Fruit fly (Drosophila melanogaster): ENCODE data around the gene CG6569.

CG6569 gene

DNA sequence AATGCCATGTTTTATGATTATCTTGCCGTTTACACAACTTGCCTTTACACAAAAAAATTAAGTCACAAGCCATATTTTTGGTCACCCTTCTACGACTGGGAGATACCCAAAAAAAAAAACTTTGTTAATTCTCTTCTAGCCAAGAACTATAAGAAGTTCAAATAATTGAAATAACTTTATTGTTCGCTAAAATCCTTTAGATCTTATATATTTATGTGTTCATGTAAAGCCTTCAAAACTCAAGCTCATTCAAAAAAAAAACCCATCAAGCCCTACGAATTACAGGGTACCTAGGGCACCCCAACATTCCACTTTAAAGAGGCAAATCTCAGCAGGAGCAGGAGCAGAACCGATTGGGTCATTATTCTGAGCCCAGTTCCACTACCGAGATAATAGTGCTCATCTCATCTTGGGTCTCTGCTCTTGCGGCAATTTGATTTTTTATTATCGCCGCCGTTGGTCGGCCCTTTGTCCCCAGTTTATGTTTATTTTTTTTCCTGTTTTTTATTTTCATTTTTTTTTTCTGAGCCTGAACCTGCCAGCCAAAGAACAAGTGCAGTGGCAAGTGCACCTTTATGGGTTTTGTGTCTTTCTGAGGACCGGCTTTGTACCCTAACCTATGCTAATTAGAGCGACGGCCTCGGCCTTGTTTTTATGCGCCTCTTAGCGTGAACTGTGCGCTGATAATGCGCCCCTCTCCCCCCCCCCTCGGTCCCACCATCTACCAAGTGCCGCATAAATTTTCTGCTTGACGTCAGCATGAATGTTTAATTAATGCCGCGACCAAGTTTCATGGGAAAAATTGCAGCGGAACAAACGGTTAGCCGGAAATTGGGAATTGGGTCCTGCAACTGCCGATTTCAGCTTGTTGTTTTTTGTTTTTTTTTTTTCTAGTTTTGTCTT, 26.0 kb downstream of the CG6569 start:
- peak; percentile 69 for TF ChIP-seq CG8159 (tag; optimal IDR thresholded peaks at IDR 0.05)
- TF ChIP-seq rn (GFP tag; IDR thresholded peaks at IDR 0.05), result no peak
- peak; percentile 55 for TF ChIP-seq EcR (GFP tag; optimal IDR thresholded peaks at IDR 0.05)
- peak; percentile 29 for TF ChIP-seq CG15710 (tag; optimal IDR thresholded peaks at IDR 0.05)
- TF ChIP-seq CG14655 (GFP tag; optimal IDR thresholded peaks at IDR 0.05), result no peak
- peak; percentile 16 for TF ChIP-seq CG13204 (GFP tag; optimal IDR thresholded peaks at IDR 0.05)
- no peak for TF ChIP-seq CG10348 (GFP tag; IDR thresholded peaks at IDR 0.05)
- peak; percentile 41 for TF ChIP-seq CG17806 (tag; optimal IDR thresholded peaks at IDR 0.05)
- peak; percentile 42 for TF ChIP-seq CG9948 (tag; optimal IDR thresholded peaks at IDR 0.05)
- no peak for TF ChIP-seq CG34367 (tag; optimal IDR thresholded peaks at IDR 0.05)

- TF ChIP-seq fd96Ca (GFP tag; IDR thresholded peaks at IDR 0.05), result no peak
- TF ChIP-seq Ets98B (GFP tag; IDR thresholded peaks at IDR 0.05), result no peak
- TF ChIP-seq CG32121 (GFP tag; IDR thresholded peaks at IDR 0.05), result no peak
- no peak for TF ChIP-seq CG13204 (GFP tag; optimal IDR thresholded peaks at IDR 0.05)
- no peak for TF ChIP-seq CG10348 (GFP tag; IDR thresholded peaks at IDR 0.05)
- TF ChIP-seq CG15710 (tag; optimal IDR thresholded peaks at IDR 0.05), result no peak
- no peak for TF ChIP-seq rn (GFP tag; IDR thresholded peaks at IDR 0.05)
- TF ChIP-seq CG8301 (tag; optimal IDR thresholded peaks at IDR 0.05), result no peak
- TF ChIP-seq CG34367 (tag; optimal IDR thresholded peaks at IDR 0.05), result no peak
- TF ChIP-seq Pif1A (GFP tag; optimal IDR thresholded peaks at IDR 0.05), result no peak
- TF ChIP-seq CG8159 (tag; optimal IDR thresholded peaks at IDR 0.05), result no peak
- no peak for TF ChIP-seq CG14655 (GFP tag; optimal IDR thresholded peaks at IDR 0.05)
- no peak for TF ChIP-seq Snoo (tag; optimal IDR thresholded peaks at IDR 0.05)
- no peak for TF ChIP-seq EcR (GFP tag; optimal IDR thresholded peaks at IDR 0.05)
- no peak for TF ChIP-seq Pif1B (GFP tag; optimal IDR thresholded peaks at IDR 0.05)
- no peak for TF ChIP-seq CG12605 (GFP tag; IDR thresholded peaks at IDR 0.05)
- TF ChIP-seq gl (tag; optimal IDR thresholded peaks at IDR 0.05), result no peak
- no peak for TF ChIP-seq D1 (tag; optimal IDR thresholded peaks at IDR 0.05)
- TF ChIP-seq CG4496 (GFP tag; IDR thresholded peaks at IDR 0.05), result no peak
- no peak for TF ChIP-seq CG9948 (tag; optimal IDR thresholded peaks at IDR 0.05)
Observed at dm6 chr3R:21840432-21840831, 27.3 kb downstream of the CG6569 start.

DNA sequence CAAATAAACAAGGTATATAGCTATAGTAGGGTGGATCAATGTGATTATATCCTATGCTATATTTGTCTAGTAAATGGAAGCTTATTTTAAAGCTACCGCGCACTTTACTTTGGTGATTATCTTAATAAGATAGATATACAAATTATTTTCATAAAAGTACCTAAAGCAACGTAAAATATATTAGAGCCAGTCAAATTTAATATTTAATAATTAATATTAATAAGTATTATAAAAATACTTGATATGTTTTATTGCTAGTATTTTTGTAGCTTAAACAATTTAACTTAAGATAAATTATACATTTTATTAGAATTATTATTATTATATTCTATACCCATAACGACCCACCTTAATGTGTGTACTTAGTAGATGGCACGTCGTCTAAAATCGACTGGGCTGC, 28.1 kb downstream of the CG6569 start:
- TF ChIP-seq Ets98B (GFP tag; IDR thresholded peaks at IDR 0.05) (no peak), fd96Ca (GFP tag; IDR thresholded peaks at IDR 0.05) (no peak), CG10348 (GFP tag; IDR thresholded peaks at IDR 0.05) (no peak), CG4496 (GFP tag; IDR thresholded peaks at IDR 0.05) (no peak), Pif1B (GFP tag; optimal IDR thresholded peaks at IDR 0.05) (peak; percentile 19), CG8301 (tag; optimal IDR thresholded peaks at IDR 0.05) (peak; percentile 76), CG15710 (tag; optimal IDR thresholded peaks at IDR 0.05) (peak; percentile 89), Snoo (tag; optimal IDR thresholded peaks at IDR 0.05) (peak; percentile 55), CG14655 (GFP tag; optimal IDR thresholded peaks at IDR 0.05) (peak; percentile 87), EcR (GFP tag; optimal IDR thresholded peaks at IDR 0.05) (no peak), D1 (tag; optimal IDR thresholded peaks at IDR 0.05) (peak; percentile 90), CG34367 (tag; optimal IDR thresholded peaks at IDR 0.05) (peak; percentile 82), Pif1A (GFP tag; optimal IDR thresholded peaks at IDR 0.05) (peak; percentile 19), CG32121 (GFP tag; IDR thresholded peaks at IDR 0.05) (no peak), CG12605 (GFP tag; IDR thresholded peaks at IDR 0.05) (no peak), CG17806 (tag; optimal IDR thresholded peaks at IDR 0.05) (peak; percentile 85), CG9948 (tag; optimal IDR thresholded peaks at IDR 0.05) (peak; percentile 90), CG8159 (tag; optimal IDR thresholded peaks at IDR 0.05) (peak; percentile 90), CG13204 (GFP tag; optimal IDR thresholded peaks at IDR 0.05) (no peak), rn (GFP tag; IDR thresholded peaks at IDR 0.05) (no peak), gl (tag; optimal IDR thresholded peaks at IDR 0.05) (no peak)

- TF ChIP-seq gl (tag; optimal IDR thresholded peaks at IDR 0.05), result peak; percentile 4
- TF ChIP-seq Snoo (tag; optimal IDR thresholded peaks at IDR 0.05), result peak; percentile 89
- TF ChIP-seq CG32121 (GFP tag; IDR thresholded peaks at IDR 0.05), result peak; percentile 58
- peak; percentile 71 for TF ChIP-seq Ets98B (GFP tag; IDR thresholded peaks at IDR 0.05)
- peak; percentile 91 for TF ChIP-seq CG34367 (tag; optimal IDR thresholded peaks at IDR 0.05)
- no peak for TF ChIP-seq EcR (GFP tag; optimal IDR thresholded peaks at IDR 0.05)
- peak; percentile 73 for TF ChIP-seq Pif1B (GFP tag; optimal IDR thresholded peaks at IDR 0.05)
- TF ChIP-seq CG15710 (tag; optimal IDR thresholded peaks at IDR 0.05), result peak; percentile 92
- TF ChIP-seq CG9948 (tag; optimal IDR thresholded peaks at IDR 0.05), result peak; percentile 91
- peak; percentile 80 for TF ChIP-seq CG8301 (tag; optimal IDR thresholded peaks at IDR 0.05)
- peak; percentile 89 for TF ChIP-seq Pif1A (GFP tag; optimal IDR thresholded peaks at IDR 0.05)
- peak; percentile 44 for TF ChIP-seq rn (GFP tag; IDR thresholded peaks at IDR 0.05)
- TF ChIP-seq CG10348 (GFP tag; IDR thresholded peaks at IDR 0.05), result peak; percentile 19; the same call in 1 of the 2 replicates
- TF ChIP-seq CG12605 (GFP tag; IDR thresholded peaks at IDR 0.05), result 0 out of 2 replicates have a peak, but pooled peaks have one; percentile 11
- TF ChIP-seq CG14655 (GFP tag; optimal IDR thresholded peaks at IDR 0.05), result peak; percentile 90
- peak; percentile 71 for TF ChIP-seq CG13204 (GFP tag; optimal IDR thresholded peaks at IDR 0.05)
- TF ChIP-seq fd96Ca (GFP tag; IDR thresholded peaks at IDR 0.05), result peak; percentile 77; the same call in 2 of the 3 replicates
- peak; percentile 85 for TF ChIP-seq CG8159 (tag; optimal IDR thresholded peaks at IDR 0.05)
- TF ChIP-seq CG17806 (tag; optimal IDR thresholded peaks at IDR 0.05), result peak; percentile 73
- peak; percentile 44; the same call in 1 of the 3 replicates for TF ChIP-seq CG4496 (GFP tag; IDR thresholded peaks at IDR 0.05)
- peak; percentile 45 for TF ChIP-seq D1 (tag; optimal IDR thresholded peaks at IDR 0.05)
Observed at dm6 chr3R:21838505-21838956, 29.2 kb downstream of the CG6569 start.

Measured in whole organism, pupa.